Worm (Caenorhabditis elegans) whole organism, early embryonic: ENCODE results near the gene nid-1.

Source experiments
- B0310.2 ChIP-seq: sonication (generic microtip); optimal IDR thresholded peaks from 2 replicates; lab custom pipeline; 2016; ENCODE audit warnings: mild to moderate bottlenecking, missing genetic modification characterization, missing compliant biosample characterization
- F13C5.2 ChIP-seq: sonication (generic microtip); optimal IDR thresholded peaks from 2 replicates; lab custom pipeline; 2017; ENCODE audit warnings: mild to moderate bottlenecking, missing genetic modification characterization, inconsistent platforms, missing compliant biosample characterization
- ama-1 ChIP-seq: fragments of 150-350 bp; optimal IDR thresholded peaks from 2 replicates; lab custom pipeline; 2014
- ceh-13 ChIP-seq: fragments of 200-800 bp; sonication (Bioruptor generic); optimal IDR thresholded peaks from 2 replicates; lab custom pipeline; 2018; ENCODE audit warnings: mild to moderate bottlenecking, missing genetic modification characterization, missing compliant biosample characterization
- ceh-36 ChIP-seq: sonication (generic microtip); optimal IDR thresholded peaks from 2 replicates; lab custom pipeline; 2016; ENCODE audit warnings: missing genetic modification characterization, inconsistent platforms, missing compliant biosample characterization
- ets-7 ChIP-seq: sonication (generic microtip); optimal IDR thresholded peaks from 2 replicates; lab custom pipeline; 2016; ENCODE audit warnings: missing genotype, missing genetic modification characterization, missing compliant biosample characterization
- flt-1 ChIP-seq: fragments of 200-800 bp; sonication (Bioruptor generic); IDR thresholded peaks from 2 replicates; pipeline ENCODE4 v1.3.6; 2022; ENCODE audit warnings: missing genetic modification characterization, missing compliant biosample characterization
- hmg-4 ChIP-seq: fragments of 200-800 bp; sonication (Bioruptor generic); optimal IDR thresholded peaks from 2 replicates; lab custom pipeline; 2018; ENCODE audit warnings: mild to moderate bottlenecking, missing genetic modification characterization, missing compliant biosample characterization
- hnd-1 ChIP-seq: sonication (generic microtip); optimal IDR thresholded peaks from 2 replicates; lab custom pipeline; 2016; ENCODE audit warnings: missing genetic modification characterization, missing compliant biosample characterization
- sea-1 ChIP-seq: fragments of 200-800 bp; sonication (Bioruptor generic); conservative IDR thresholded peaks from 2 replicates; pipeline ENCODE4 v1.3.6; 2022; ENCODE audit warnings: missing genetic modification characterization, missing compliant biosample characterization
- tbx-11 ChIP-seq: fragments of 200-800 bp; sonication (Bioruptor generic); IDR thresholded peaks from 2 replicates; pipeline ENCODE4 v1.3.6; 2022; ENCODE audit warnings: missing genetic modification characterization, missing compliant biosample characterization
- tbx-37 ChIP-seq: fragments of 200-800 bp; sonication (Bioruptor generic); conservative IDR thresholded peaks from 2 replicates; pipeline ENCODE4 v1.3.6; 2022; ENCODE audit warnings: missing genetic modification reagents, missing genetic modification characterization, missing compliant biosample characterization
- tra-4 ChIP-seq: sonication (generic microtip); optimal IDR thresholded peaks from 2 replicates; lab custom pipeline; 2017; ENCODE audit warnings: missing genetic modification characterization, missing compliant biosample characterization

ce11 chrV:12879349-12879748 is 30.6 kb upstream of the nid-1 start:
- TF ChIP-seq hnd-1 (tag; lab: Kevin White, UChicago) (no peak), hmg-4 (GFP tag; lab: Kevin White, UChicago) (no peak), ama-1 (lab: Kevin White, UChicago) (no peak), B0310.2 (no peak), flt-1 (GFP tag; lab: Robert Waterston, UW) (no peak), sea-1 (GFP tag; lab: Robert Waterston, UW) (no peak), tbx-37 (GFP tag; lab: Robert Waterston, UW) (no peak), tbx-11 (GFP tag; lab: Robert Waterston, UW) (no peak), ceh-36 (tag; lab: Kevin White, UChicago) (no peak), tra-4 (tag; lab: Kevin White, UChicago) (no peak), F13C5.2 (no peak), ets-7 (no peak), ceh-13 (no peak)
